Fruit fly (Drosophila melanogaster) whole organism: Measurements from ENCODE around the gene CG14641.

Source experiments
- CG8478 ChIP-seq: fragments of >200 bp; optimal IDR thresholded peaks from 2 replicates; lab custom pipeline; 2018; ENCODE audit warnings: inconsistent platforms
- Dll ChIP-seq: fragments of >200 bp; optimal IDR thresholded peaks from 2 replicates; lab custom pipeline; 2017
- EcR ChIP-seq, 2 experiments: fragments of >200 bp; optimal IDR thresholded peaks; 2 replicates each; lab custom pipeline; 2017; ENCODE audit warnings: missing biosample characterization in 2 of 2, missing genetic modification characterization in 2 of 2, missing genetic modification reagents in 2 of 2
- pan ChIP-seq: fragments of >200 bp; optimal IDR thresholded peaks from 2 replicates; lab custom pipeline; 2017
- psq ChIP-seq: fragments of >200 bp; optimal IDR thresholded peaks from 2 replicates; lab custom pipeline; 2017
- usp ChIP-seq: fragments of >200 bp; optimal IDR thresholded peaks from 2 replicates; lab custom pipeline; 2017; ENCODE audit warnings: missing biosample characterization, missing genetic modification characterization, mixed read lengths

The CG14641 gene

dm6 chr3R:4232139-4233017 is at the start of gene CG14641:
Gene CG14641 (minus strand): TSS chr3R:4232342.
- no peak for TF ChIP-seq EcR (GFP tag; optimal IDR thresholded peaks at IDR 0.05; lab: Kevin White, UChicago)
- no peak for TF ChIP-seq usp (GFP tag; lab: Kevin White, UChicago)
- TF ChIP-seq Dll (lab: Kevin White, UChicago): no peak
- TF ChIP-seq psq (lab: Kevin White, UChicago): no peak
- TF ChIP-seq CG8478 (lab: Kevin White, UChicago): no peak
- TF ChIP-seq pan: no peak

- TF ChIP-seq Dll (lab: Kevin White, UChicago) (no peak), psq (lab: Kevin White, UChicago) (no peak), EcR (GFP tag; optimal IDR thresholded peaks at IDR 0.05; lab: Kevin White, UChicago) (no peak), pan (no peak), CG8478 (lab: Kevin White, UChicago) (no peak), usp (GFP tag; lab: Kevin White, UChicago) (no peak)
These were observed 49.1 kb upstream of the CG14641 start for dm6 chr3R:4281119-4281861.

dm6 chr3R:4280062-4280461 is 47.9 kb upstream of the CG14641 start, which contains the start of gene cpx:
Gene cpx (plus strand): TSS chr3R:4280221.
- TF ChIP-seq EcR (GFP tag; optimal IDR thresholded peaks at IDR 0.05; lab: Kevin White, UChicago): no peak
- TF ChIP-seq Dll (lab: Kevin White, UChicago): no peak
- no peak for TF ChIP-seq usp (GFP tag; lab: Kevin White, UChicago)
- TF ChIP-seq pan: no peak
- no peak for TF ChIP-seq CG8478 (lab: Kevin White, UChicago)
- no peak for TF ChIP-seq psq (lab: Kevin White, UChicago)

- TF ChIP-seq EcR (GFP tag; optimal IDR thresholded peaks at IDR 0.05; lab: Kevin White, UChicago): no peak
- no peak for TF ChIP-seq psq (lab: Kevin White, UChicago)
These were observed 45.7 kb upstream of the CG14641 start, which contains the start of gene flip for dm6 chr3R:4277828-4278227. Gene flip (minus strand): TSS chr3R:4277928.

dm6 chr3R:4268339-4268738 is 36.2 kb upstream of the CG14641 start:
- no peak for TF ChIP-seq EcR (GFP tag; optimal IDR thresholded peaks at IDR 0.05; lab: Kevin White, UChicago)
- no peak for TF ChIP-seq usp (GFP tag; lab: Kevin White, UChicago)
- no peak for TF ChIP-seq pan
- TF ChIP-seq CG8478 (lab: Kevin White, UChicago): no peak
- no peak for TF ChIP-seq Dll (lab: Kevin White, UChicago)
- no peak for TF ChIP-seq psq (lab: Kevin White, UChicago)

- TF ChIP-seq Dll (lab: Kevin White, UChicago): no peak
- no peak for TF ChIP-seq EcR (GFP tag; optimal IDR thresholded peaks at IDR 0.05; lab: Kevin White, UChicago)
- TF ChIP-seq usp (GFP tag; lab: Kevin White, UChicago): no peak
- no peak for TF ChIP-seq CG8478 (lab: Kevin White, UChicago)
- no peak for TF ChIP-seq psq (lab: Kevin White, UChicago)
- TF ChIP-seq pan: no peak
These were observed 34.3 kb upstream of the CG14641 start, which contains the start of gene CG1092 for dm6 chr3R:4266470-4266869. Gene CG1092 (plus strand): TSS chr3R:4266770.

dm6 chr3R:4256672-4257071 is 24.5 kb upstream of the CG14641 start, which contains the start of gene Or82a:
Gene Or82a (plus strand): TSS chr3R:4256972.
- no peak for TF ChIP-seq psq (lab: Kevin White, UChicago)
- no peak for TF ChIP-seq CG8478 (lab: Kevin White, UChicago)
- no peak for TF ChIP-seq EcR (GFP tag; optimal IDR thresholded peaks at IDR 0.05; lab: Kevin White, UChicago)
- TF ChIP-seq usp (GFP tag; lab: Kevin White, UChicago): no peak
- TF ChIP-seq Dll (lab: Kevin White, UChicago): no peak
- TF ChIP-seq pan: no peak

dm6 chr3R:4254408-4254807 is 22.3 kb upstream of the CG14641 start, which contains the start of gene TwdlV:
Gene TwdlV (plus strand): TSS chr3R:4254708.
- TF ChIP-seq CG8478 (lab: Kevin White, UChicago): no peak
- TF ChIP-seq Dll (lab: Kevin White, UChicago): no peak
- no peak for TF ChIP-seq EcR (GFP tag; optimal IDR thresholded peaks at IDR 0.05; lab: Kevin White, UChicago)
- no peak for TF ChIP-seq psq (lab: Kevin White, UChicago)
- no peak for TF ChIP-seq usp (GFP tag; lab: Kevin White, UChicago)
- no peak for TF ChIP-seq pan

- TF ChIP-seq CG8478 (lab: Kevin White, UChicago) (no peak), usp (GFP tag; lab: Kevin White, UChicago) (no peak), pan (no peak), Dll (lab: Kevin White, UChicago) (no peak), psq (lab: Kevin White, UChicago) (no peak), EcR (GFP tag; optimal IDR thresholded peaks at IDR 0.05; lab: Kevin White, UChicago) (no peak)
These were observed 20.8 kb upstream of the CG14641 start, which contains the start of gene CG14644 for dm6 chr3R:4252943-4253342. Gene CG14644 (minus strand): TSS chr3R:4253043.

dm6 chr3R:4251241-4251640 is 19.1 kb upstream of the CG14641 start, which contains the start of gene TwdlG:
Gene TwdlG (minus strand): TSS chr3R:4251341.
- TF ChIP-seq pan (no peak), EcR (GFP tag; optimal IDR thresholded peaks at IDR 0.05; lab: Kevin White, UChicago) (no peak), Dll (lab: Kevin White, UChicago) (no peak), usp (GFP tag; lab: Kevin White, UChicago) (no peak), psq (lab: Kevin White, UChicago) (no peak), CG8478 (lab: Kevin White, UChicago) (no peak)

dm6 chr3R:4249947-4250346 is 17.8 kb upstream of the CG14641 start:
- TF ChIP-seq CG8478 (lab: Kevin White, UChicago) (no peak), usp (GFP tag; lab: Kevin White, UChicago) (no peak), Dll (lab: Kevin White, UChicago) (no peak), pan (no peak), psq (lab: Kevin White, UChicago) (no peak), EcR (GFP tag; optimal IDR thresholded peaks at IDR 0.05; lab: Kevin White, UChicago) (no peak)
